Worm (Caenorhabditis elegans) whole organism, mixed stage, embryonic: Measurements from ENCODE around the gene T04G9.4.

Experiments used
- blmp-1 ChIP-seq: fragments of 150-350 bp; optimal IDR thresholded peaks from 2 replicates; lab custom pipeline; 2014; ENCODE audit warnings: missing biosample characterization, missing genetic modification characterization
- ceh-39 ChIP-seq: fragments of 150-350 bp; optimal IDR thresholded peaks from 2 replicates; lab custom pipeline; 2014; ENCODE audit warnings: missing biosample characterization, missing genetic modification characterization
- elt-1 ChIP-seq: sonication (generic microtip); optimal IDR thresholded peaks from 2 replicates; lab custom pipeline; 2017; ENCODE audit warnings: missing genetic modification characterization, mild to moderate bottlenecking, missing compliant biosample characterization, antibody characterized with exemption, moderate library complexity, borderline replicate concordance; ENCODE audit not compliant: insufficient read depth
- elt-3 ChIP-seq: fragments of 150-350 bp; optimal IDR thresholded peaks from 2 replicates; lab custom pipeline; 2014; ENCODE audit warnings: missing biosample characterization, missing genetic modification characterization
- lin-13 ChIP-seq: fragments of 150-350 bp; optimal IDR thresholded peaks from 2 replicates; lab custom pipeline; 2014; ENCODE audit warnings: missing biosample characterization, missing genetic modification characterization
- mab-5 ChIP-seq: fragments of 150-350 bp; optimal IDR thresholded peaks from 2 replicates; lab custom pipeline; 2014; ENCODE audit warnings: missing biosample characterization, missing genetic modification characterization
- nhr-12 ChIP-seq: fragments of 150-350 bp; optimal IDR thresholded peaks from 2 replicates; lab custom pipeline; 2014; ENCODE audit warnings: missing biosample characterization, missing genetic modification characterization
- nhr-76 ChIP-seq: sonication (generic microtip); optimal IDR thresholded peaks from 2 replicates; lab custom pipeline; 2017; ENCODE audit warnings: missing biosample characterization, missing genetic modification characterization
- pha-4 ChIP-seq: fragments of 150-350 bp; optimal IDR thresholded peaks from 2 replicates; lab custom pipeline; 2018; ENCODE audit warnings: missing biosample characterization, missing genetic modification reagents, missing genetic modification characterization
- sptf-1 ChIP-seq: sonication (generic microtip); optimal IDR thresholded peaks from 2 replicates; lab custom pipeline; 2017; ENCODE audit warnings: mild to moderate bottlenecking, missing genetic modification characterization, moderate library complexity, missing compliant biosample characterization
- unc-62 ChIP-seq: fragments of 150-350 bp; optimal IDR thresholded peaks from 2 replicates; lab custom pipeline; 2014; ENCODE audit warnings: missing biosample characterization, missing genetic modification reagents, missing genetic modification characterization
- ztf-11 ChIP-seq: fragments of 150-350 bp; optimal IDR thresholded peaks from 2 replicates; lab custom pipeline; 2014; ENCODE audit warnings: missing biosample characterization, missing genetic modification characterization

- TF ChIP-seq unc-62 (GFP tag; lab: Kevin White, UChicago) (no peak), pha-4 (tag; lab: Kevin White, UChicago) (no peak), nhr-76 (tag; lab: Kevin White, UChicago) (no peak), ceh-39 (tag; lab: Kevin White, UChicago) (peak; percentile 91), elt-3 (tag; lab: Kevin White, UChicago) (no peak), blmp-1 (tag; lab: Kevin White, UChicago) (no peak), sptf-1 (no peak), lin-13 (tag; lab: Kevin White, UChicago) (no peak), mab-5 (tag; lab: Kevin White, UChicago) (no peak), elt-1 (tag; lab: Kevin White, UChicago) (no peak), nhr-12 (tag; lab: Kevin White, UChicago) (no peak), ztf-11 (no peak)
These were observed 15.7 kb downstream of the T04G9.4 start, which contains the start of gene attf-5 for ce11 chrX:787992-788391.
